Fruit fly (Drosophila melanogaster) whole organism, wandering third instar larva: ENCODE results near the gene ear.

Experiments
- CrebA ChIP-seq: fragments of 200-800 bp; sonication (Bioruptor generic); optimal IDR thresholded peaks from 2 replicates; lab custom pipeline; 2016; ENCODE audit warnings: missing biosample characterization, mild to moderate bottlenecking, missing genetic modification characterization, borderline replicate concordance
- HLH106 ChIP-seq: fragments of 200-800 bp; optimal IDR thresholded peaks from 3 replicates; lab custom pipeline; 2019; ENCODE audit warnings: missing biosample characterization, mild to moderate bottlenecking, missing genetic modification characterization, moderate library complexity
- Myc ChIP-seq: fragments of >200 bp; optimal IDR thresholded peaks from 2 replicates; lab custom pipeline; 2017
- OdsH ChIP-seq: fragments of 200-800 bp; sonication (Bioruptor generic); optimal IDR thresholded peaks from 2 replicates; lab custom pipeline; 2016; ENCODE audit warnings: missing biosample characterization, mild to moderate bottlenecking, missing genetic modification characterization
- Sp1 ChIP-seq: fragments of 200-800 bp; sonication (Bioruptor generic); optimal IDR thresholded peaks from 3 replicates; lab custom pipeline; 2019; ENCODE audit warnings: missing biosample characterization, mild to moderate bottlenecking, missing genetic modification characterization, moderate library complexity
- dl ChIP-seq, 2 experiments: fragments of 175-275, 200-275 bp in 1 of 2; fragments of 200-275 bp in 1 of 2; sonication (Bioruptor generic); optimal IDR thresholded peaks; lab custom pipeline; 2018; ENCODE audit warnings: mild to moderate bottlenecking in 2 of 2, missing biosample characterization in 2 of 2, missing genetic modification characterization in 2 of 2, moderate library complexity in 2 of 2; ENCODE audit not compliant: partially characterized antibody in 2 of 2, insufficient read depth in 1 of 2
- dmrt93B ChIP-seq: fragments of 200-800 bp; sonication (Bioruptor generic); optimal IDR thresholded peaks from 2 replicates; lab custom pipeline; 2018; ENCODE audit warnings: missing biosample characterization, mild to moderate bottlenecking, missing genetic modification characterization
- h ChIP-seq: fragments of 200-800 bp; sonication (Bioruptor generic); optimal IDR thresholded peaks from 3 replicates; lab custom pipeline; 2016; ENCODE audit warnings: missing biosample characterization, mild to moderate bottlenecking, missing genetic modification characterization
- psq ChIP-seq: fragments of 200-800 bp; sonication (Bioruptor generic); optimal IDR thresholded peaks from 3 replicates; lab custom pipeline; 2017; ENCODE audit warnings: missing biosample characterization, mild to moderate bottlenecking, missing genetic modification characterization, moderate library complexity
- rgr ChIP-seq: fragments of 200-800 bp; sonication (Bioruptor generic); optimal IDR thresholded peaks from 3 replicates; lab custom pipeline; 2016; ENCODE audit warnings: missing biosample characterization, mild to moderate bottlenecking, missing genetic modification characterization
- sv ChIP-seq: fragments of 200-800 bp; sonication (Bioruptor generic); optimal IDR thresholded peaks from 3 replicates; lab custom pipeline; 2016; ENCODE audit warnings: missing biosample characterization, missing genetic modification characterization
- usp ChIP-seq: fragments of >200 bp; optimal IDR thresholded peaks from 2 replicates; lab custom pipeline; 2017; ENCODE audit warnings: missing biosample characterization, missing genetic modification characterization

- TF ChIP-seq dmrt93B (GFP tag; lab: Kevin White, UChicago) (no peak), psq (GFP tag; lab: Kevin White, UChicago) (no peak), h (GFP tag; lab: Kevin White, UChicago) (peak; percentile 68), OdsH (peak; percentile 19), CrebA (no peak), usp (GFP tag; lab: Kevin White, UChicago) (no peak), sv (no peak), HLH106 (tag; lab: Kevin White, UChicago) (no peak), Sp1 (GFP tag; lab: Kevin White, UChicago) (no peak), Myc (lab: Kevin White, UChicago) (no peak), rgr (GFP tag; lab: Kevin White, UChicago) (no peak), dl (GFP tag; optimal IDR thresholded peaks at IDR 0.05; lab: Kevin White, UChicago; ENCODE audit: insufficient read depth in 1 of 2, partially characterized antibody in 2 of 2) (peak in 1 of 2 experiments; percentile 7)
Measured at dm6 chr3R:15290642-15291118, 29.9 kb upstream of the ear start, which contains the start of gene CG45218.
